Worm (Caenorhabditis elegans) whole organism, late embryonic: ENCODE measurements around the gene nhr-173.

Experiments
- C08G9.2 ChIP-seq: sonication (generic microtip); optimal IDR thresholded peaks from 2 replicates; lab custom pipeline; 2016; ENCODE audit warnings: mild to moderate bottlenecking, missing genetic modification characterization, moderate library complexity, missing compliant biosample characterization
- C38D4.7 ChIP-seq: fragments of 200-800 bp; sonication (Bioruptor generic); optimal IDR thresholded peaks from 2 replicates; lab custom pipeline; 2018; ENCODE audit warnings: mild to moderate bottlenecking, missing genetic modification characterization, moderate library complexity, missing compliant biosample characterization
- F13H6.1 ChIP-seq: sonication (generic microtip); optimal IDR thresholded peaks from 2 replicates; lab custom pipeline; 2016; ENCODE audit warnings: missing genetic modification characterization, missing compliant biosample characterization
- K02D7.2 ChIP-seq: sonication (generic microtip); optimal IDR thresholded peaks from 2 replicates; lab custom pipeline; 2017; ENCODE audit warnings: mild to moderate bottlenecking, missing genetic modification characterization, missing compliant biosample characterization
- T23F11.4 ChIP-seq: fragments of 200-800 bp; sonication (Bioruptor generic); optimal IDR thresholded peaks from 2 replicates; lab custom pipeline; 2018; ENCODE audit warnings: mild to moderate bottlenecking, missing genetic modification characterization, missing compliant biosample characterization
- ceh-14 ChIP-seq: sonication (generic microtip); optimal IDR thresholded peaks from 2 replicates; lab custom pipeline; 2016; ENCODE audit warnings: missing genotype, missing genetic modification characterization, missing compliant biosample characterization
- ceh-2 ChIP-seq: sonication (generic microtip); optimal IDR thresholded peaks from 2 replicates; lab custom pipeline; 2016; ENCODE audit warnings: missing genotype, missing genetic modification characterization, missing compliant biosample characterization
- ceh-22 ChIP-seq: sonication (generic microtip); optimal IDR thresholded peaks from 2 replicates; lab custom pipeline; 2017; ENCODE audit warnings: missing biosample characterization, missing genetic modification characterization
- ceh-24 ChIP-seq: sonication (generic microtip); optimal IDR thresholded peaks from 2 replicates; lab custom pipeline; 2016; ENCODE audit warnings: mild to moderate bottlenecking, missing genetic modification characterization, missing compliant biosample characterization
- ceh-34 ChIP-seq: sonication (generic microtip); optimal IDR thresholded peaks from 2 replicates; lab custom pipeline; 2016; ENCODE audit warnings: mild to moderate bottlenecking, missing genetic modification characterization, missing compliant biosample characterization
- ceh-45 ChIP-seq: fragments of 200-800 bp; sonication (Bioruptor generic); IDR thresholded peaks from 2 replicates; pipeline ENCODE4 v1.3.6; 2022; ENCODE audit warnings: missing genetic modification reagents, missing genetic modification characterization, missing compliant biosample characterization
- ceh-6 ChIP-seq: fragments of 200-800 bp; sonication (Bioruptor generic); optimal IDR thresholded peaks from 2 replicates; lab custom pipeline; 2018; ENCODE audit warnings: mild to moderate bottlenecking, missing genetic modification characterization, missing compliant biosample characterization
- ceh-9 ChIP-seq: sonication (generic microtip); optimal IDR thresholded peaks from 2 replicates; lab custom pipeline; 2016; ENCODE audit warnings: mild to moderate bottlenecking, missing genetic modification characterization, inconsistent platforms, missing compliant biosample characterization
- elt-2 ChIP-seq: sonication (generic microtip); optimal IDR thresholded peaks from 2 replicates; lab custom pipeline; 2016; ENCODE audit warnings: missing genetic modification reagents, missing genetic modification characterization, missing compliant biosample characterization
- elt-4 ChIP-seq: sonication (generic microtip); optimal IDR thresholded peaks from 2 replicates; lab custom pipeline; 2016; ENCODE audit warnings: missing genetic modification characterization, missing compliant biosample characterization
- ets-4 ChIP-seq: sonication (generic microtip); optimal IDR thresholded peaks from 2 replicates; lab custom pipeline; 2016; ENCODE audit warnings: missing genetic modification characterization, missing compliant biosample characterization
- eyg-1 ChIP-seq: sonication (generic microtip); optimal IDR thresholded peaks from 2 replicates; lab custom pipeline; 2016; ENCODE audit warnings: missing genotype, missing genetic modification characterization, missing compliant biosample characterization
- fax-1 ChIP-seq: sonication (generic microtip); optimal IDR thresholded peaks from 2 replicates; lab custom pipeline; 2016; ENCODE audit warnings: missing genotype, missing genetic modification characterization, missing compliant biosample characterization
- fkh-10 ChIP-seq: fragments of 150-350 bp; optimal IDR thresholded peaks from 2 replicates; lab custom pipeline; 2014; ENCODE audit warnings: missing biosample characterization, missing genetic modification reagents, missing genetic modification characterization
- fkh-6 ChIP-seq: sonication (generic microtip); optimal IDR thresholded peaks from 2 replicates; lab custom pipeline; 2016; ENCODE audit warnings: missing genetic modification characterization, missing compliant biosample characterization
- gmeb-2 ChIP-seq: sonication (generic microtip); optimal IDR thresholded peaks from 2 replicates; lab custom pipeline; 2016; ENCODE audit warnings: missing genetic modification characterization, inconsistent platforms, missing compliant biosample characterization
- hlh-6 ChIP-seq: sonication (generic microtip); optimal IDR thresholded peaks from 2 replicates; lab custom pipeline; 2016; ENCODE audit warnings: missing genotype, missing genetic modification characterization, missing compliant biosample characterization
- lim-6 ChIP-seq: sonication (generic microtip); optimal IDR thresholded peaks from 2 replicates; lab custom pipeline; 2016; ENCODE audit warnings: missing genetic modification characterization, missing compliant biosample characterization
- lin-11 ChIP-seq: fragments of 200-800 bp; sonication (Bioruptor generic); optimal IDR thresholded peaks from 2 replicates; lab custom pipeline; 2018; ENCODE audit warnings: mild to moderate bottlenecking, missing genetic modification characterization, missing compliant biosample characterization
- nfya-1 ChIP-seq: sonication (generic microtip); optimal IDR thresholded peaks from 2 replicates; lab custom pipeline; 2017; ENCODE audit warnings: missing genetic modification characterization, mild to moderate bottlenecking, missing compliant biosample characterization, antibody characterized with exemption, moderate library complexity
- nhr-11 ChIP-seq: fragments of 150-350 bp; optimal IDR thresholded peaks from 2 replicates; lab custom pipeline; 2014; ENCODE audit warnings: missing biosample characterization, missing genetic modification characterization
- pat-9 ChIP-seq: fragments of 200-800 bp; sonication (Bioruptor generic); optimal IDR thresholded peaks from 2 replicates; lab custom pipeline; 2018; ENCODE audit warnings: mild to moderate bottlenecking, missing genetic modification characterization, moderate library complexity, missing compliant biosample characterization
- pax-1 ChIP-seq: fragments of 150-350 bp; optimal IDR thresholded peaks from 2 replicates; lab custom pipeline; 2014; ENCODE audit warnings: missing biosample characterization, missing genetic modification characterization
- ref-2 ChIP-seq: sonication (generic microtip); optimal IDR thresholded peaks from 2 replicates; lab custom pipeline; 2016; ENCODE audit warnings: missing genetic modification characterization, missing compliant biosample characterization
- sox-2 ChIP-seq: fragments of 200-800 bp; sonication (Bioruptor generic); IDR thresholded peaks from 2 replicates; pipeline ENCODE4 v1.3.6; 2022; ENCODE audit warnings: missing genetic modification reagents, missing genetic modification characterization, missing compliant biosample characterization
- sox-4 ChIP-seq: sonication (generic microtip); optimal IDR thresholded peaks from 2 replicates; lab custom pipeline; 2017; ENCODE audit warnings: mild to moderate bottlenecking, missing genetic modification characterization, inconsistent platforms, missing compliant biosample characterization
- tbx-2 ChIP-seq: sonication (generic microtip); optimal IDR thresholded peaks from 2 replicates; lab custom pipeline; 2016; ENCODE audit warnings: missing genetic modification characterization, missing compliant biosample characterization
- unc-55 ChIP-seq: sonication (generic microtip); optimal IDR thresholded peaks from 2 replicates; lab custom pipeline; 2017; ENCODE audit warnings: missing biosample characterization, missing genetic modification reagents, missing genetic modification characterization
- ztf-16 ChIP-seq: sonication (generic microtip); optimal IDR thresholded peaks from 2 replicates; lab custom pipeline; 2017; ENCODE audit warnings: missing genetic modification characterization, missing compliant biosample characterization

Gene nhr-173

DNA sequence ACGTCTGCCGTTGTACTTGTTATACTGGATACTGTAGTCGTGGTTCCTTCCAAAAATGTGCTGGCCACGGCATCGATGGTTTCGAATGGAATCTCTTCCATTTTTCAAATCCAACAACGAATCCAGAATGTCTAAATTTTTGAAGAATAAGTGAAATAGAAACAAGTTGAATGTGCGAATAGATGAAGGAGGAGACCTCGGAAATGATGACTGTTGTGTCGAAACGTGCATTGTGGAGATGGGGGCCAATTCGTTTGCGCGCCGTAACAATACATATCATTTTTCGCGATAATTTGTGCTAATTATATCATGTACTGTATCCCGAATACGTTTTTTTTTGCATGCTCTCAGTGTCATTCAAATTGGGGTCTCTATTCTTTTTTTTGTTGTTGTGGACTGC, 20.2 kb upstream of the nhr-173 start, which contains the start of gene aexr-1:
Gene aexr-1, minus strand, starts transcription at position 101 of the 400 bp plus-strand sequence.
- no peak for TF ChIP-seq fkh-6 (tag; lab: Kevin White, UChicago)
- TF ChIP-seq tbx-2 (tag; lab: Kevin White, UChicago): no peak

DNA sequence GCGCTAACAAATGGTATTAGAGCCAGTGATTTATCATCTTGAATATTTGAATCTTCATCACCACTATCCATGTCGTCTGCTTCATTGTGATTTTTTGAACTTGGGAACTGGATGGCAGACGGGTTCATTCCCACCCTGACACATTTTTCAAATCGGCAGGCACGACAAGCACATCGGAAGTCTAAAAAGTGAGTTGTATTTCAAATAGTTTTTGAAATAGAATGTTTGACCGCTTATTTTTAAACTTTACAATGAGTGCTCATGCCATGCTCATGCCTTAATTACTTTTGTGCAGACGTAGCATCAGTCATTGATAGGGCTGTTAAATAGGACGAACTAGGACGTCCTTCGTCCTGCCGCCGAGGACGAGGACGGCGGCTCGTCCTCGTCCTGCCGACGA, 17.4 kb upstream of the nhr-173 start:
- no peak for TF ChIP-seq hlh-6 (tag; lab: Kevin White, UChicago)
- no peak for TF ChIP-seq ceh-45
- TF ChIP-seq lim-6 (tag; lab: Kevin White, UChicago): no peak
- TF ChIP-seq eyg-1 (tag; lab: Kevin White, UChicago): no peak
- no peak for TF ChIP-seq ref-2 (tag; lab: Kevin White, UChicago)
- no peak for TF ChIP-seq nhr-11 (tag; lab: Kevin White, UChicago)
- TF ChIP-seq C38D4.7 (GFP tag; lab: Kevin White, UChicago): no peak
- TF ChIP-seq ceh-2 (tag; lab: Kevin White, UChicago): no peak
- no peak for TF ChIP-seq fax-1 (tag; lab: Kevin White, UChicago)
- TF ChIP-seq T23F11.4 (GFP tag; lab: Kevin White, UChicago): no peak

DNA sequence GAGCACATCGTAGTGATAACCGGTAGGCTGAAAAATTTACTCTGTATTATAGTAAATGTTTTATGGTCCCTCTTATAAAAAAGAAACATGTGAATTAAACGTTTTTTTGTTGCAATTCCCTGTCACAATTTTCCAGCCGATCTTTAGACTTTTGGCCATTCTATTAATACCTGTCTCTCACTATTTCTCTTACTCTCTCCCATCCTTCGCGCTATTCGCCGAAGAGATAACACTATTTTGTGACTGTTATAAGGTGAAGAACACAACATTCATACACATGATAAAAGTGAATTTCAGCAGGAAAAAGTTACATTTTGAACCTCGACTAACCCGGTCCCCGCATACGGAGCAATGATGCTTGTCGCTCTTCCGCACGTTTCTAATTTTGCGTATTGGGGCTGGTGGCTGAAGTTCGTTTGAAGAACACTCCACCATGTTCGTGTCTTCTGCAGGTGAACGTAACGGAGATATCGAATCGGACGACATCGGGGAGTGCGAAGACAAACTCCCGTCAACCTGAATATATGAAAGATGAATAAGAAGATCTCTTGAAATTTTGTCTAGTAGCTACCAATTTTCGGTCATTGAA, 16.2 kb upstream of the nhr-173 start:
- TF ChIP-seq K02D7.2 (tag; lab: Kevin White, UChicago) (no peak), elt-4 (tag; lab: Kevin White, UChicago) (no peak), ceh-14 (tag; lab: Kevin White, UChicago) (no peak), ceh-6 (GFP tag; lab: Kevin White, UChicago) (no peak)

DNA sequence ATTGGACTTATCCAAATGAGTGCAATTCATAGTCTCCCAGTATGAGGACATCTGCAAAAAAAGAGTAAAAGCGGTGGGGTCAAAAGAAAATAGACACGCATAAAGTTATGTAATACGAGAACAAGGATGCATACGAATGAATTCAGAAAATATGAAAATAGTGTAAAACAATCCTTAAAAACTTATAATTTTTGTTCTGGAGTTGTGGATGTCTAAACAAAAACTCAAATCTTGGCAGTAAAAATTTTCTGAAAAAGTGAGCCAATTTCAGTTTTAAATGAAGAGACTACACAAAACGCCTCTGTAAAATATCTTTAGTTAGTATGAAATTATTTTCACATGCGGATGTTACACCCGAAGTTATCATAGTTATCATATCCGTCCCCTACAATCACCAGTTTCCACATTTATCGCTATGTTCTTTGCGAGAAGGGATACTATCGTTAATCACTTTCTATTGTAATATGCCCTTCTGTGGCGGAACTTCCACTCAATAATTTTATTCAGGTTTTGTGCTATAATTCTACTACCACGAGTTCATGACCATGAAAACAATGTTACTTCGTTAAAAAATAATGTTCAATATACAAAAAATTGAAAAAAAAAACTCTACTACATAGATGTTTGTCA, 14.6 kb upstream of the nhr-173 start, which contains the start of gene nhr-120:
Gene nhr-120, minus strand, starts transcription at position 51 of the 630 bp plus-strand sequence.
- TF ChIP-seq nhr-11 (tag; lab: Kevin White, UChicago) (no peak), gmeb-2 (no peak)

DNA sequence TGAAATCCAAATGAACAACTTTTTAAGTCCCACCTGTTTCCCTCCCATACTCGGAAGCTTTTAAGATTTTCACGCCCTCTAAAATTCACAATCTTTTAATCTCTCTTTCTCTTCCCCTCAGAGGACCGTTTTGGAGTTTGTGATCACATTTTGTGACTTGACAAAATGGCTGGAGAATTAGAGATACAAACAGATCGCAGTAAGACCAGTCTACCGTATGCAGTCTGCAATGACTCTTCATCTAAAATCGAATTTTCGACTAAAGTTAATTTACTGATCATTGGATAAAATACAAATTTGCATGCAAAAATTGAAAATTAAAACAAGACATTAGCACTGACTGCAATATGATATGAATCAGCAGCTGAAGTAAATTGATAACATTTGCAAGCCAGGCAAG, 13.8 kb upstream of the nhr-173 start:
- TF ChIP-seq gmeb-2 (no peak), ets-4 (no peak), elt-2 (tag; lab: Kevin White, UChicago) (no peak), tbx-2 (tag; lab: Kevin White, UChicago) (no peak), unc-55 (GFP tag; lab: Kevin White, UChicago) (no peak), nfya-1 (tag; lab: Kevin White, UChicago) (no peak), ceh-22 (tag; lab: Kevin White, UChicago) (no peak), ceh-6 (GFP tag; lab: Kevin White, UChicago) (no peak), pax-1 (tag; lab: Kevin White, UChicago) (no peak), C08G9.2 (no peak), sox-4 (tag; lab: Kevin White, UChicago) (no peak), ceh-34 (no peak), ceh-45 (no peak)

DNA sequence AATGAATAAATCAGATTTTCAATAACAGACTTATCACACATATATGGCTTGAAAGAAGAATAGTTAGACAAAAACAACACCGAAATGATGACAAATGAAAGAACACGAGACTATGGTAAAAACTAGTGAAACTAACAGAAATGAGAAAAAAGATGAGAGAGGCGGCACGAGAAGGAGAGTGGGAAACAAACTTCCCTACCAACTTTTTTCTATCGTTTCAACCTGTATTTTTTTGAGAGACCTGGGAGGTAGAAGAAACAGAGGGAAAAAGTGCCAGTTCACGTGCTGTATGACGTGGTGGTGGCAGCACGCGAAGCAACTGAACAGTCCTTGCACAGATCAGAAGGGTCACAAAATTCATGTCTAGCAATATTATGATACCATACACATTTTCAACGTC, 12.5 kb upstream of the nhr-173 start:
- TF ChIP-seq F13H6.1 (tag; lab: Kevin White, UChicago) (no peak), pat-9 (tag; lab: Kevin White, UChicago) (no peak), ztf-16 (tag; lab: Kevin White, UChicago) (no peak), fkh-10 (GFP tag; lab: Kevin White, UChicago) (no peak), ceh-9 (tag; lab: Kevin White, UChicago) (no peak), sox-4 (tag; lab: Kevin White, UChicago) (no peak), ceh-24 (tag; lab: Kevin White, UChicago) (no peak), C38D4.7 (GFP tag; lab: Kevin White, UChicago) (no peak), lin-11 (tag; lab: Kevin White, UChicago) (no peak), sox-2 (GFP tag; lab: Robert Waterston, UW) (no peak)
